Worm (Caenorhabditis elegans): Measurements from ENCODE around the gene F37C4.4.

Gene F37C4.4

ce11 chrIV:3867252-3867651, at the start of gene F37C4.4:
Gene F37C4.4, plus strand, starts transcription at chrIV:3867309.
- TF ChIP-seq nhr-6 (tag; optimal IDR thresholded peaks at IDR 0.05): no peak
- TF ChIP-seq ztf-4 (tag; optimal IDR thresholded peaks at IDR 0.05): no peak
- TF ChIP-seq nhr-25 (tag; optimal IDR thresholded peaks at IDR 0.05): no peak
- TF ChIP-seq lin-11 (tag; optimal IDR thresholded peaks at IDR 0.05): no peak
- TF ChIP-seq unc-55 (GFP tag; optimal IDR thresholded peaks at IDR 0.05): no peak
- no peak for TF ChIP-seq C34F6.9 (tag; optimal IDR thresholded peaks at IDR 0.05)
- TF ChIP-seq ceh-82 (tag; optimal IDR thresholded peaks at IDR 0.05): no peak
- TF ChIP-seq crh-2 (tag; optimal IDR thresholded peaks at IDR 0.05): no peak
- TF ChIP-seq elt-1 (tag; optimal IDR thresholded peaks at IDR 0.05): no peak
- no peak for TF ChIP-seq sem-4 (tag; optimal IDR thresholded peaks at IDR 0.05)
- TF ChIP-seq skn-1 (tag; optimal IDR thresholded peaks at IDR 0.05): no peak
- no peak for TF ChIP-seq mbf-1 (tag; optimal IDR thresholded peaks at IDR 0.05)
- TF ChIP-seq unc-62 (GFP tag; optimal IDR thresholded peaks at IDR 0.05): no peak
- TF ChIP-seq gmeb-1 (tag; optimal IDR thresholded peaks at IDR 0.05): no peak
- no peak for TF ChIP-seq nhr-12 (tag; optimal IDR thresholded peaks at IDR 0.05)
- no peak for TF ChIP-seq R02D3.7 (tag; optimal IDR thresholded peaks at IDR 0.05)
- TF ChIP-seq Y55F3AM.14 (GFP tag; optimal IDR thresholded peaks at IDR 0.05): no peak

ce11 chrIV:3819278-3819777, 47.8 kb upstream of the F37C4.4 start, which contains the start of gene bris-1:
Gene bris-1, minus strand, starts transcription at chrIV:3819328.
- TF ChIP-seq unc-55 (GFP tag; optimal IDR thresholded peaks at IDR 0.05) (no peak), nhr-23 (tag; optimal IDR thresholded peaks at IDR 0.05) (no peak), nhr-21 (tag; optimal IDR thresholded peaks at IDR 0.05) (no peak), ztf-1 (GFP tag; conservative IDR thresholded peaks at IDR 0.05) (no peak), nhr-77 (tag; optimal IDR thresholded peaks at IDR 0.05) (no peak), fos-1 (tag; optimal IDR thresholded peaks at IDR 0.05) (peak; percentile 95), snpc-4 (tag; optimal IDR thresholded peaks at IDR 0.05) (no peak), zag-1 (tag; optimal IDR thresholded peaks at IDR 0.05) (no peak), nhr-12 (tag; optimal IDR thresholded peaks at IDR 0.05) (no peak), lsy-2 (tag; optimal IDR thresholded peaks at IDR 0.05) (no peak), ztf-11 (tag; optimal IDR thresholded peaks at IDR 0.05) (no peak), gmeb-1 (tag; optimal IDR thresholded peaks at IDR 0.05) (peak; percentile 14)

- TF ChIP-seq unc-62 (GFP tag; optimal IDR thresholded peaks at IDR 0.05) (no peak), snpc-4 (tag; optimal IDR thresholded peaks at IDR 0.05) (no peak), C34F6.9 (tag; optimal IDR thresholded peaks at IDR 0.05) (peak; percentile 29)
Measured at ce11 chrIV:3820133-3820532, 47.0 kb upstream of the F37C4.4 start.

- no peak for TF ChIP-seq Y55F3AM.14 (GFP tag; optimal IDR thresholded peaks at IDR 0.05)
- no peak for TF ChIP-seq elt-3 (tag; optimal IDR thresholded peaks at IDR 0.05)
- TF ChIP-seq aly-2 (tag; optimal IDR thresholded peaks at IDR 0.05): no peak
- TF ChIP-seq lsy-2 (tag; optimal IDR thresholded peaks at IDR 0.05): peak in 1 of 2 experiments; percentile 9
- no peak for TF ChIP-seq sma-9 (GFP tag; optimal IDR thresholded peaks at IDR 0.05)
- no peak for TF ChIP-seq sma-9 (tag; optimal IDR thresholded peaks at IDR 0.05)
- TF ChIP-seq unc-55 (GFP tag; optimal IDR thresholded peaks at IDR 0.05): peak; percentile 43
- no peak for TF ChIP-seq R02D3.7 (tag; optimal IDR thresholded peaks at IDR 0.05)
- no peak for TF ChIP-seq egl-27 (tag; optimal IDR thresholded peaks at IDR 0.05)
- TF ChIP-seq fos-1 (tag; optimal IDR thresholded peaks at IDR 0.05): peak; percentile 56
Measured at ce11 chrIV:3821554-3821953, 45.6 kb upstream of the F37C4.4 start.

- no peak for TF ChIP-seq ztf-1 (GFP tag; conservative IDR thresholded peaks at IDR 0.05)
- TF ChIP-seq C34F6.9 (tag; optimal IDR thresholded peaks at IDR 0.05): peak; percentile 50
- peak in 1 of 2 experiments; percentile 8 for TF ChIP-seq lsy-2 (tag; optimal IDR thresholded peaks at IDR 0.05)
- TF ChIP-seq mab-5 (tag; optimal IDR thresholded peaks at IDR 0.05): peak; percentile 66
- TF ChIP-seq nhr-129 (tag; optimal IDR thresholded peaks at IDR 0.05): peak; percentile 29
- peak; percentile 57 for TF ChIP-seq zag-1 (tag; optimal IDR thresholded peaks at IDR 0.05)
- TF ChIP-seq lin-39 (tag; optimal IDR thresholded peaks at IDR 0.05): peak; percentile 67
- TF ChIP-seq unc-55 (GFP tag; optimal IDR thresholded peaks at IDR 0.05): peak; percentile 56
- TF ChIP-seq elt-1 (tag; optimal IDR thresholded peaks at IDR 0.05): no peak
- peak; percentile 27 to 35 for TF ChIP-seq mdl-1 (tag; optimal IDR thresholded peaks at IDR 0.05)
- peak; percentile 29 for TF ChIP-seq F13H6.1 (tag; optimal IDR thresholded peaks at IDR 0.05)
Measured at ce11 chrIV:3824720-3825119, 42.4 kb upstream of the F37C4.4 start.

All from whole organism, L2 larva.